Fruit fly (Drosophila melanogaster): ENCODE results near the gene jvl.

jvl gene

dm6 chr3R:14714147-14714903 lies 27.1 kb upstream of the jvl start (continued):
- TF ChIP-seq NK7.1 (GFP tag; optimal IDR thresholded peaks at IDR 0.05) (no peak), CG11398 (GFP tag; optimal IDR thresholded peaks at IDR 0.05) (peak; percentile 6), sug (tag; optimal IDR thresholded peaks at IDR 0.05) (peak; percentile 84), pho (GFP tag; optimal IDR thresholded peaks at IDR 0.05) (peak; percentile 2), Eip74EF (GFP tag; optimal IDR thresholded peaks at IDR 0.05) (no peak), ac (GFP tag; optimal IDR thresholded peaks at IDR 0.05) (no peak), luna (GFP tag; optimal IDR thresholded peaks at IDR 0.05) (no peak), CG2120 (GFP tag; optimal IDR thresholded peaks at IDR 0.05) (no peak), CG6654 (GFP tag; optimal IDR thresholded peaks at IDR 0.05) (peak; percentile 74), CG34422 (GFP tag; IDR thresholded peaks at IDR 0.05) (no peak; the same call in 2 of the 3 replicates), gem (tag; optimal IDR thresholded peaks at IDR 0.05) (peak; percentile 88), bab2 (GFP tag; optimal IDR thresholded peaks at IDR 0.05) (no peak), CG17385 (GFP tag; optimal IDR thresholded peaks at IDR 0.05) (peak; percentile 53), vnd (GFP tag; IDR thresholded peaks at IDR 0.05; ENCODE audit: partially characterized antibody) (no peak), CG15073 (GFP tag; optimal IDR thresholded peaks at IDR 0.05) (no peak), CG12391 (tag; optimal IDR thresholded peaks at IDR 0.05) (no peak), HmgZ (tag; optimal IDR thresholded peaks at IDR 0.05) (no peak), slbo (GFP tag; IDR thresholded peaks at IDR 0.05) (no peak), HmgD (GFP tag; optimal IDR thresholded peaks at IDR 0.05) (no peak), pnt (GFP tag; optimal IDR thresholded peaks at IDR 0.05) (no peak), odd (GFP tag; optimal IDR thresholded peaks at IDR 0.05) (peak; percentile 21), Adf1 (GFP tag; IDR thresholded peaks at IDR 0.05) (no peak), mld (GFP tag; IDR thresholded peaks at IDR 0.05; ENCODE audit: partially characterized antibody) (no peak), BtbVII (GFP tag; optimal IDR thresholded peaks at IDR 0.05) (peak; percentile 46), onecut (GFP tag; IDR thresholded peaks at IDR 0.05) (peak; percentile 42), Gsc (GFP tag; IDR thresholded peaks at IDR 0.05) (no peak), CG13624 (GFP tag; optimal IDR thresholded peaks at IDR 0.05) (no peak), CG14667 (GFP tag; IDR thresholded peaks at IDR 0.05) (no peak), CG3281 (GFP tag; optimal IDR thresholded peaks at IDR 0.05) (peak; percentile 9), CG4404 (GFP tag; IDR thresholded peaks at IDR 0.05) (peak; percentile 57), Chrac-16 (GFP tag; optimal IDR thresholded peaks at IDR 0.05) (peak; percentile 13), CG3847 (GFP tag; IDR thresholded peaks at IDR 0.05) (0 out of 2 replicates have a peak, but pooled peaks have one; percentile 11), Doc2 (GFP tag; IDR thresholded peaks at IDR 0.05) (no peak), CG11093 (GFP tag; IDR thresholded peaks at IDR 0.05) (no peak), CG10959 (GFP tag; IDR thresholded peaks at IDR 0.05) (peak; percentile 85), CG14050 (GFP tag; IDR thresholded peaks at IDR 0.05) (no peak), C15 (GFP tag; IDR thresholded peaks at IDR 0.05) (no peak), CG12236 (GFP tag; optimal IDR thresholded peaks at IDR 0.05) (no peak), scrt (GFP tag; optimal IDR thresholded peaks at IDR 0.05) (peak; percentile 66), CG4282 (GFP tag; optimal IDR thresholded peaks at IDR 0.05) (no peak), al (GFP tag; IDR thresholded peaks at IDR 0.05) (no peak), Sry-δ (GFP tag; optimal IDR thresholded peaks at IDR 0.05) (no peak), Opbp (GFP tag; IDR thresholded peaks at IDR 0.05; ENCODE audit: partially characterized antibody) (0 out of 3 replicates have a peak, but pooled peaks have one; percentile 41), grn (GFP tag; optimal IDR thresholded peaks at IDR 0.05) (peak; percentile 1), ap (GFP tag; IDR thresholded peaks at IDR 0.05) (0 out of 2 replicates have a peak, but pooled peaks have one; percentile 32), CG6254 (GFP tag; optimal IDR thresholded peaks at IDR 0.05) (peak; percentile 89), Dref (GFP tag; IDR thresholded peaks at IDR 0.05) (no peak), CG17361 (GFP tag; IDR thresholded peaks at IDR 0.05) (peak; percentile 82), crc (GFP tag; optimal IDR thresholded peaks at IDR 0.05) (no peak), caup (GFP tag; optimal IDR thresholded peaks at IDR 0.05; ENCODE audit: severe bottlenecking) (no peak)

All from whole organism, embryonic.